Worm (Caenorhabditis elegans) whole organism, late embryonic: Measurements from ENCODE around the gene F31D5.2.

Experiments used
- ama-1 ChIP-seq: fragments of 150-350 bp; optimal IDR thresholded peaks from 2 replicates; lab custom pipeline; 2014
- ceh-2 ChIP-seq: sonication (generic microtip); optimal IDR thresholded peaks from 2 replicates; lab custom pipeline; 2016; ENCODE audit warnings: missing genotype, missing genetic modification characterization, missing compliant biosample characterization
- elt-2 ChIP-seq: sonication (generic microtip); optimal IDR thresholded peaks from 2 replicates; lab custom pipeline; 2016; ENCODE audit warnings: missing genetic modification reagents, missing genetic modification characterization, missing compliant biosample characterization
- hlh-8 ChIP-seq: sonication (generic microtip); optimal IDR thresholded peaks from 2 replicates; lab custom pipeline; 2016; ENCODE audit warnings: missing genotype, missing genetic modification characterization, missing compliant biosample characterization
- lim-6 ChIP-seq: sonication (generic microtip); optimal IDR thresholded peaks from 2 replicates; lab custom pipeline; 2016; ENCODE audit warnings: missing genetic modification characterization, missing compliant biosample characterization
- lin-11 ChIP-seq: fragments of 200-800 bp; sonication (Bioruptor generic); optimal IDR thresholded peaks from 2 replicates; lab custom pipeline; 2018; ENCODE audit warnings: mild to moderate bottlenecking, missing genetic modification characterization, missing compliant biosample characterization
- nfya-1 ChIP-seq: sonication (generic microtip); optimal IDR thresholded peaks from 2 replicates; lab custom pipeline; 2017; ENCODE audit warnings: missing genetic modification characterization, mild to moderate bottlenecking, missing compliant biosample characterization, antibody characterized with exemption, moderate library complexity
- nhr-11 ChIP-seq: fragments of 150-350 bp; optimal IDR thresholded peaks from 2 replicates; lab custom pipeline; 2014; ENCODE audit warnings: missing biosample characterization, missing genetic modification characterization
- unc-86 ChIP-seq: sonication (generic microtip); optimal IDR thresholded peaks from 2 replicates; lab custom pipeline; 2016; ENCODE audit warnings: missing genetic modification characterization, missing compliant biosample characterization

ce11 chrII:4229106-4229708, 13.8 kb downstream of the F31D5.2 start, which contains the start of gene C16A11.3:
- no peak for TF ChIP-seq elt-2 (tag; lab: Kevin White, UChicago)
- TF ChIP-seq hlh-8: no peak
- no peak for TF ChIP-seq ama-1 (lab: Kevin White, UChicago)
- no peak for TF ChIP-seq nfya-1
- no peak for TF ChIP-seq lim-6 (tag; lab: Kevin White, UChicago)
- TF ChIP-seq nhr-11 (tag; lab: Kevin White, UChicago): no peak
- TF ChIP-seq lin-11: no peak
- TF ChIP-seq ceh-2 (tag; lab: Kevin White, UChicago): no peak
- TF ChIP-seq unc-86 (tag; lab: Kevin White, UChicago): no peak
